Worm (Caenorhabditis elegans): ENCODE measurements around the gene C47D12.2.
A peak's percentile ranks its signal among the peaks of the same experiment; 100 is the strongest.

Gene C47D12.2

DNA sequence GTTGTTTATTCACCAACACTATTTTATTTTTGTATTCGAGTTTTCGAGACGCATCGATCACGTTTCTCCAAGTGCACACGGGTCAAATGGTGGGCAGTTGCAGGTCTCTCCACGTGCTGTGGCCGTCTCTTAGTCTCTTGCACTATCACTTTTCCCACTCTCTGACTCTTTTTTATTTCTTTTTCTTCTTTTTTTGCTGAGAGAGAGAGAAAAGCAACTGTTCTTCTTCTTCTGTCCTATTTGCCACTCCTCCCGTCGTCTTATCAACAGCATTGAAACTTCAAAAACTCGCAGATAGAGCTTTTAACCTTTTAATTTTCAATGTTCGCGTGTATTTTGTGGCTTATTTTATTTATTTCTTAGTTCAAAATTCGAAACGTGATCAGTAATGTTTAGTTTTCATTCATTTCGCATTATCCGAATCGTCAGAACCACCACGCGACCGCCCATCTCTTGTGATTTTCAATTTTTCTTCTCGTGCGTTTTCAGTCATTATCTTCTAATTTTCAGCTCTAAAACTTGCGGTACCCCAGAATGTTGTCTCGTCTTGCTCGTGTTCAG, 52.5 kb downstream of the C47D12.2 start, which contains the start of gene alh-8 (continued):
- TF ChIP-seq ztf-4 (tag; optimal IDR thresholded peaks at IDR 0.05), result peak; percentile 45
- TF ChIP-seq pax-3 (tag; optimal IDR thresholded peaks at IDR 0.05), result no peak
- no peak for TF ChIP-seq sup-37 (GFP tag; optimal IDR thresholded peaks at IDR 0.05)
- peak; percentile 24 for TF ChIP-seq nhr-47 (tag; optimal IDR thresholded peaks at IDR 0.05)
- TF ChIP-seq dpl-1 (GFP tag; optimal IDR thresholded peaks at IDR 0.05), result peak in 2 of 3 experiments; percentile 22 to 38
- peak; percentile 70 for TF ChIP-seq nhr-19 (GFP tag; conservative IDR thresholded peaks at IDR 0.05)
- TF ChIP-seq lsy-2 (tag; optimal IDR thresholded peaks at IDR 0.05), result peak; percentile 45 to 72
- peak; percentile 29 for TF ChIP-seq xbp-1 (tag; optimal IDR thresholded peaks at IDR 0.05)
- peak; percentile 46 for TF ChIP-seq C16A3.4 (tag; optimal IDR thresholded peaks at IDR 0.05)
